Worm (Caenorhabditis elegans) whole organism, young adult: Measurements from ENCODE around the gene M195.2.
A peak's percentile ranks its signal among the peaks of the same experiment; 100 is the strongest.

Experiments
- B0019.2 ChIP-seq: fragments of 200-800 bp; sonication (Bioruptor generic); conservative IDR thresholded peaks from 2 replicates; pipeline ENCODE4 v1.3.6; 2022; ENCODE audit warnings: missing genetic modification reagents, missing genetic modification characterization, missing compliant biosample characterization
- B0035.1 ChIP-seq: sonication (generic microtip); optimal IDR thresholded peaks from 2 replicates; lab custom pipeline; 2016; ENCODE audit warnings: missing genetic modification characterization, mild to moderate bottlenecking, missing compliant biosample characterization, missing genotype, missing genetic modification reagents
- B0336.3 ChIP-seq: fragments of 200-800 bp; sonication (Bioruptor generic); IDR thresholded peaks from 2 replicates; pipeline ENCODE4 v1.3.6; 2022; ENCODE audit warnings: missing genetic modification characterization, missing compliant biosample characterization
- F10E7.11 ChIP-seq: sonication (generic microtip); optimal IDR thresholded peaks from 2 replicates; lab custom pipeline; 2017; ENCODE audit warnings: mild to moderate bottlenecking, missing genetic modification characterization, moderate library complexity, missing compliant biosample characterization
- F49E8.2 ChIP-seq: sonication (generic microtip); optimal IDR thresholded peaks from 3 replicates; lab custom pipeline; 2017; ENCODE audit warnings: missing genetic modification characterization, mild to moderate bottlenecking, missing compliant biosample characterization, antibody characterized with exemption, moderate library complexity; ENCODE audit not compliant: insufficient read depth
- F55B11.4 ChIP-seq: sonication (generic microtip); optimal IDR thresholded peaks from 2 replicates; lab custom pipeline; 2016; ENCODE audit warnings: missing compliant biosample characterization, missing genetic modification characterization, borderline replicate concordance; ENCODE audit not compliant: insufficient read depth
- F57A8.1 ChIP-seq: fragments of 200-800 bp; sonication (Bioruptor generic); optimal IDR thresholded peaks from 2 replicates; lab custom pipeline; 2018; ENCODE audit warnings: mild to moderate bottlenecking, missing genetic modification characterization, moderate library complexity, missing compliant biosample characterization
- Y53G8AR.9 ChIP-seq: fragments of 200-800 bp; sonication (Bioruptor generic); conservative IDR thresholded peaks from 2 replicates; pipeline ENCODE4 v1.3.6; 2022; ENCODE audit warnings: missing genetic modification reagents, missing genetic modification characterization, missing compliant biosample characterization
- Y79H2A.3 ChIP-seq: fragments of 200-800 bp; sonication (Bioruptor generic); conservative IDR thresholded peaks from 2 replicates; pipeline ENCODE4 v1.3.6; 2022; ENCODE audit warnings: missing genetic modification reagents, missing genetic modification characterization, missing compliant biosample characterization
- aptf-3 ChIP-seq: fragments of 200-800 bp; sonication (Bioruptor generic); IDR thresholded peaks from 2 replicates; pipeline ENCODE4 v1.3.6; 2022; ENCODE audit warnings: missing genetic modification characterization, missing compliant biosample characterization
- atf-7 ChIP-seq: sonication (generic microtip); optimal IDR thresholded peaks from 2 replicates; lab custom pipeline; 2017; ENCODE audit warnings: mild to moderate bottlenecking, missing genetic modification characterization, missing compliant biosample characterization
- attf-6 ChIP-seq: fragments of 200-800 bp; sonication (Bioruptor generic); IDR thresholded peaks from 2 replicates; pipeline ENCODE4 v1.3.6; 2022; ENCODE audit warnings: missing genetic modification reagents, missing genetic modification characterization, missing compliant biosample characterization
- bed-1 ChIP-seq: fragments of 200-800 bp; sonication (Bioruptor generic); IDR thresholded peaks from 2 replicates; pipeline ENCODE4 v1.3.6; 2022; ENCODE audit warnings: missing genetic modification reagents, missing genetic modification characterization, missing compliant biosample characterization
- ceh-100 ChIP-seq: fragments of 200-800 bp; sonication (Bioruptor generic); IDR thresholded peaks from 2 replicates; pipeline ENCODE4 v1.3.6; 2022; ENCODE audit warnings: missing genetic modification reagents, missing genetic modification characterization, missing compliant biosample characterization
- ceh-27 ChIP-seq: fragments of 200-800 bp; sonication (Bioruptor generic); optimal IDR thresholded peaks from 2 replicates; lab custom pipeline; 2018; ENCODE audit warnings: mild to moderate bottlenecking, missing genetic modification characterization, moderate library complexity, missing compliant biosample characterization
- ceh-40 ChIP-seq: fragments of 200-800 bp; sonication (Bioruptor generic); IDR thresholded peaks from 2 replicates; pipeline ENCODE4 v1.3.6; 2022; ENCODE audit warnings: missing genetic modification characterization, missing compliant biosample characterization
- ceh-79 ChIP-seq: sonication (generic microtip); optimal IDR thresholded peaks from 2 replicates; lab custom pipeline; 2017; ENCODE audit warnings: mild to moderate bottlenecking, missing genetic modification characterization, missing compliant biosample characterization
- chd-7 ChIP-seq: sonication (generic microtip); optimal IDR thresholded peaks from 2 replicates; lab custom pipeline; 2016; ENCODE audit warnings: mild to moderate bottlenecking, missing genetic modification characterization, moderate library complexity, missing compliant biosample characterization
- dox-1 ChIP-seq: fragments of 200-800 bp; sonication (Bioruptor generic); IDR thresholded peaks from 2 replicates; pipeline ENCODE4 v1.3.6; 2022; ENCODE audit warnings: missing genetic modification reagents, missing genetic modification characterization, missing compliant biosample characterization
- egl-18 ChIP-seq: fragments of 200-800 bp; sonication (Bioruptor generic); IDR thresholded peaks from 2 replicates; pipeline ENCODE4 v1.3.6; 2022; ENCODE audit warnings: missing genetic modification reagents, missing genetic modification characterization, missing compliant biosample characterization
- fkh-3 ChIP-seq: sonication (generic microtip); optimal IDR thresholded peaks from 2 replicates; lab custom pipeline; 2016; ENCODE audit warnings: mild to moderate bottlenecking, missing genetic modification characterization, missing compliant biosample characterization
- gei-17 ChIP-seq: fragments of 200-800 bp; sonication (Bioruptor generic); optimal IDR thresholded peaks from 2 replicates; lab custom pipeline; 2018; ENCODE audit warnings: mild to moderate bottlenecking, missing genetic modification characterization, missing compliant biosample characterization
- hmg-20 ChIP-seq: fragments of 200-800 bp; sonication (Bioruptor generic); IDR thresholded peaks from 2 replicates; pipeline ENCODE4 v1.3.6; 2022; ENCODE audit warnings: missing genetic modification reagents, missing genetic modification characterization, missing compliant biosample characterization
- lag-1 ChIP-seq: fragments of 200-800 bp; sonication (Bioruptor generic); IDR thresholded peaks from 2 replicates; pipeline ENCODE4 v1.3.6; 2022; ENCODE audit warnings: missing genetic modification reagents, missing genetic modification characterization, missing compliant biosample characterization
- let-607 ChIP-seq, 2 experiments: fragments of 200-800 bp in 1 of 2; sonication (Bioruptor generic) in 1 of 2; sonication (generic microtip) in 1 of 2; optimal IDR thresholded peaks; 2 replicates each; lab custom pipeline; 2016 to 2018; ENCODE audit warnings: mild to moderate bottlenecking in 2 of 2, missing compliant biosample characterization in 2 of 2, missing genetic modification characterization in 2 of 2, moderate library complexity in 2 of 2, missing genotype in 1 of 2
- lsy-27 ChIP-seq: sonication (generic microtip); optimal IDR thresholded peaks from 2 replicates; lab custom pipeline; 2017; ENCODE audit warnings: missing genetic modification characterization, mild to moderate bottlenecking, missing compliant biosample characterization, antibody characterized with exemption, missing genotype, borderline replicate concordance; ENCODE audit not compliant: insufficient read depth
- madf-10 ChIP-seq: sonication (generic microtip); optimal IDR thresholded peaks from 2 replicates; lab custom pipeline; 2016; ENCODE audit warnings: mild to moderate bottlenecking, missing genetic modification characterization, missing compliant biosample characterization
- mxl-1 ChIP-seq: sonication (generic microtip); optimal IDR thresholded peaks from 2 replicates; lab custom pipeline; 2016; ENCODE audit warnings: missing genetic modification characterization, missing compliant biosample characterization
- nfya-2 ChIP-seq: fragments of 200-800 bp; sonication (Bioruptor generic); IDR thresholded peaks from 2 replicates; pipeline ENCODE4 v1.3.6; 2022; ENCODE audit warnings: missing genetic modification reagents, missing genetic modification characterization, missing compliant biosample characterization
- nhr-179 ChIP-seq: sonication (generic microtip); optimal IDR thresholded peaks from 2 replicates; lab custom pipeline; 2016; ENCODE audit warnings: mild to moderate bottlenecking, missing genetic modification characterization, missing compliant biosample characterization
- nhr-27 ChIP-seq: fragments of 200-800 bp; sonication (Bioruptor generic); optimal IDR thresholded peaks from 2 replicates; lab custom pipeline; 2018; ENCODE audit warnings: mild to moderate bottlenecking, missing genetic modification characterization, moderate library complexity, missing compliant biosample characterization
- nhr-80 ChIP-seq: sonication (generic microtip); optimal IDR thresholded peaks from 2 replicates; lab custom pipeline; 2016; ENCODE audit warnings: missing genetic modification characterization, missing compliant biosample characterization
- pbrm-1 ChIP-seq: fragments of 200-800 bp; sonication (Bioruptor generic); IDR thresholded peaks from 2 replicates; pipeline ENCODE4 v1.3.6; 2022; ENCODE audit warnings: missing genetic modification reagents, missing genetic modification characterization, missing compliant biosample characterization
- pha-4 ChIP-seq: fragments of 150-350 bp; sonication (generic microtip); optimal IDR thresholded peaks from 2 replicates; lab custom pipeline; 2014; ENCODE audit warnings: missing biosample characterization, missing genetic modification reagents, missing genetic modification characterization
- rcor-1 ChIP-seq: fragments of 200-800 bp; sonication (Bioruptor generic); IDR thresholded peaks from 2 replicates; pipeline ENCODE4 v1.3.6; 2022; ENCODE audit warnings: missing genetic modification reagents, missing genetic modification characterization, missing compliant biosample characterization
- rec-8 ChIP-seq, 2 experiments: sonication (generic microtip); optimal IDR thresholded peaks; 2 replicates each; lab custom pipeline; 2016; ENCODE audit warnings: mild to moderate bottlenecking in 2 of 2, missing genetic modification characterization in 2 of 2, missing genetic modification reagents in 2 of 2, missing genotype in 2 of 2, missing biosample characterization in 1 of 2, missing compliant biosample characterization in 1 of 2, moderate library complexity in 1 of 2
- rpc-1 ChIP-seq, 2 experiments: fragments of 150-350 bp in 1 of 2; sonication (generic microtip) in 1 of 2; optimal IDR thresholded peaks; 2 replicates each; lab custom pipeline; 2014 to 2018; ENCODE audit warnings: missing biosample characterization in 1 of 2, missing genetic modification characterization in 1 of 2, missing genetic modification reagents in 1 of 2, missing genotype in 1 of 2
- snpc-4 ChIP-seq, 5 experiments: fragments of 150-350 bp in 1 of 5; sonication (generic microtip) in 4 of 5; optimal IDR thresholded peaks; 2 replicates each; lab custom pipeline; 2014 to 2018; ENCODE audit warnings: missing genetic modification characterization in 5 of 5, missing biosample characterization in 3 of 5, antibody characterized with exemption in 2 of 5, mild to moderate bottlenecking in 2 of 5, missing compliant biosample characterization in 2 of 5, missing genotype in 2 of 5, moderate library complexity in 2 of 5, missing genetic modification reagents in 1 of 5
- tbx-9 ChIP-seq: sonication (generic microtip); optimal IDR thresholded peaks from 2 replicates; lab custom pipeline; 2016; ENCODE audit warnings: borderline replicate concordance, missing genetic modification characterization, inconsistent platforms, missing compliant biosample characterization
- unc-62 ChIP-seq: fragments of 150-350 bp; optimal IDR thresholded peaks from 2 replicates; lab custom pipeline; 2014; ENCODE audit warnings: missing biosample characterization, missing genetic modification reagents, missing genetic modification characterization
- zim-3 ChIP-seq: sonication (generic microtip); optimal IDR thresholded peaks from 2 replicates; lab custom pipeline; 2017; ENCODE audit warnings: mild to moderate bottlenecking, missing genetic modification characterization, moderate library complexity, missing compliant biosample characterization
- ztf-22 ChIP-seq: fragments of 200-800 bp; sonication (Bioruptor generic); optimal IDR thresholded peaks from 2 replicates; lab custom pipeline; 2018; ENCODE audit warnings: mild to moderate bottlenecking, missing genetic modification characterization, moderate library complexity, missing compliant biosample characterization
- ztf-25 ChIP-seq: fragments of 200-800 bp; sonication (Bioruptor generic); IDR thresholded peaks from 2 replicates; pipeline ENCODE4 v1.3.6; 2022; ENCODE audit warnings: missing genetic modification reagents, missing genetic modification characterization, missing compliant biosample characterization
- ztf-26 ChIP-seq: sonication (generic microtip); optimal IDR thresholded peaks from 2 replicates; lab custom pipeline; 2017; ENCODE audit warnings: missing genetic modification characterization, missing compliant biosample characterization
- ztf-28 ChIP-seq: fragments of 200-800 bp; sonication (Bioruptor generic); IDR thresholded peaks from 2 replicates; pipeline ENCODE4 v1.3.6; 2022; ENCODE audit warnings: missing genetic modification reagents, missing genetic modification characterization, missing compliant biosample characterization

The M195.2 gene

ce11 chrII:8381197-8381596 lies 20.6 kb downstream of the M195.2 start, which contains the start of gene F49E12.12:
Gene F49E12.12 (plus strand): TSS chrII:8381497.
- TF ChIP-seq fkh-3 (no peak), Y79H2A.3 (GFP tag; lab: Robert Waterston, UW) (no peak), Y53G8AR.9 (no peak), hmg-20 (no peak), unc-62 (no peak), bed-1 (GFP tag; lab: Robert Waterston, UW) (no peak), ceh-100 (no peak), nhr-179 (no peak), chd-7 (tag; lab: Kevin White, UChicago) (no peak), ceh-40 (no peak), rcor-1 (no peak), tbx-9 (tag; lab: Kevin White, UChicago) (no peak), ztf-26 (no peak), rec-8 (tag; optimal IDR thresholded peaks at IDR 0.05; lab: Kevin White, UChicago) (no peak), B0035.1 (tag; lab: Kevin White, UChicago) (no peak)

ce11 chrII:8382880-8383279 lies 22.3 kb downstream of the M195.2 start:
- TF ChIP-seq nhr-179 (no peak), B0035.1 (tag; lab: Kevin White, UChicago) (no peak), B0336.3 (no peak), ztf-28 (GFP tag; lab: Robert Waterston, UW) (no peak), lsy-27 (tag; lab: Kevin White, UChicago) (no peak), F49E8.2 (tag; lab: Kevin White, UChicago) (no peak), ztf-22 (GFP tag; lab: Kevin White, UChicago) (peak; percentile 34), ceh-27 (GFP tag; lab: Kevin White, UChicago) (no peak), ztf-25 (GFP tag; lab: Robert Waterston, UW) (no peak), nhr-80 (peak; percentile 89), pha-4 (tag; lab: Kevin White, UChicago) (peak; percentile 83), pbrm-1 (no peak), unc-62 (peak; percentile 57), F57A8.1 (GFP tag; lab: Kevin White, UChicago) (no peak), let-607 (tag; optimal IDR thresholded peaks at IDR 0.05; lab: Kevin White, UChicago) (no peak), nhr-27 (no peak), zim-3 (tag; lab: Kevin White, UChicago) (no peak), B0019.2 (GFP tag; lab: Robert Waterston, UW) (no peak), ceh-40 (no peak), F55B11.4 (tag; lab: Kevin White, UChicago) (no peak), nfya-2 (GFP tag; lab: Robert Waterston, UW) (no peak), madf-10 (tag; lab: Kevin White, UChicago) (no peak), tbx-9 (tag; lab: Kevin White, UChicago) (no peak), lag-1 (GFP tag; lab: Robert Waterston, UW) (no peak), dox-1 (GFP tag; lab: Robert Waterston, UW) (no peak), gei-17 (GFP tag; lab: Kevin White, UChicago) (no peak), F10E7.11 (tag; lab: Kevin White, UChicago) (no peak), egl-18 (GFP tag; lab: Robert Waterston, UW) (no peak), atf-7 (tag; lab: Kevin White, UChicago) (peak; percentile 78), rec-8 (tag; optimal IDR thresholded peaks at IDR 0.05; lab: Kevin White, UChicago) (no peak), mxl-1 (tag; lab: Kevin White, UChicago) (no peak), snpc-4 (GFP tag; optimal IDR thresholded peaks at IDR 0.05; lab: Kevin White, UChicago) (no peak), snpc-4 (tag; optimal IDR thresholded peaks at IDR 0.05; lab: Kevin White, UChicago) (no peak), aptf-3 (GFP tag; lab: Robert Waterston, UW) (no peak), ceh-79 (tag; lab: Kevin White, UChicago) (no peak), attf-6 (GFP tag; lab: Robert Waterston, UW) (no peak), rpc-1 (optimal IDR thresholded peaks at IDR 0.05; lab: Kevin White, UChicago) (no peak), rpc-1 (tag; optimal IDR thresholded peaks at IDR 0.05; lab: Kevin White, UChicago) (no peak)
